Worm (Caenorhabditis elegans) whole organism, L1 larva: Measurements from ENCODE around the gene mca-2.

ENCODE experiments used
- F16B12.6 ChIP-seq: fragments of 150-350 bp; optimal IDR thresholded peaks from 2 replicates; lab custom pipeline; 2014; ENCODE audit warnings: missing biosample characterization, missing genetic modification characterization
- alr-1 ChIP-seq: fragments of 200-800 bp; sonication (Bioruptor generic); optimal IDR thresholded peaks from 2 replicates; lab custom pipeline; 2018; ENCODE audit warnings: borderline replicate concordance, mild to moderate bottlenecking, missing genetic modification characterization, missing compliant biosample characterization
- ama-1 ChIP-seq: fragments of 150-350 bp; optimal IDR thresholded peaks from 2 replicates; lab custom pipeline; 2014
- egl-13 ChIP-seq: sonication (generic microtip); optimal IDR thresholded peaks from 2 replicates; lab custom pipeline; 2016; ENCODE audit warnings: missing genotype, missing genetic modification reagents, missing genetic modification characterization, missing compliant biosample characterization
- hlh-17 ChIP-seq: fragments of 200-800 bp; sonication (Bioruptor generic); optimal IDR thresholded peaks from 2 replicates; lab custom pipeline; 2018; ENCODE audit warnings: missing genetic modification characterization, mild to moderate bottlenecking, missing compliant biosample characterization, moderate library complexity, borderline replicate concordance
- jun-1 ChIP-seq: fragments of 150-350 bp; optimal IDR thresholded peaks from 2 replicates; lab custom pipeline; 2014; ENCODE audit warnings: missing biosample characterization, missing genetic modification reagents, missing genetic modification characterization
- mab-9 ChIP-seq: fragments of 200-800 bp; sonication (Bioruptor generic); IDR thresholded peaks from 2 replicates; pipeline ENCODE4 v1.3.6; 2022; ENCODE audit warnings: missing genetic modification reagents, missing genetic modification characterization, missing compliant biosample characterization
- mdl-1 ChIP-seq, 2 experiments: fragments of 150-350 bp; optimal IDR thresholded peaks; 2 replicates each; lab custom pipeline; 2014 to 2017; ENCODE audit warnings: missing biosample characterization in 2 of 2, missing genetic modification characterization in 2 of 2, inconsistent platforms in 1 of 2
- nhr-76 ChIP-seq: sonication (generic microtip); optimal IDR thresholded peaks from 2 replicates; lab custom pipeline; 2017; ENCODE audit warnings: missing biosample characterization, missing genetic modification characterization
- snpc-4 ChIP-seq: fragments of 150-350 bp; optimal IDR thresholded peaks from 2 replicates; lab custom pipeline; 2014; ENCODE audit warnings: missing biosample characterization, missing genetic modification characterization
- tbx-2 ChIP-seq: sonication (generic microtip); optimal IDR thresholded peaks from 2 replicates; lab custom pipeline; 2016; ENCODE audit warnings: missing genetic modification characterization, missing compliant biosample characterization
- zag-1 ChIP-seq: fragments of 150-350 bp; optimal IDR thresholded peaks from 2 replicates; lab custom pipeline; 2014; ENCODE audit warnings: missing biosample characterization, missing genetic modification characterization

DNA sequence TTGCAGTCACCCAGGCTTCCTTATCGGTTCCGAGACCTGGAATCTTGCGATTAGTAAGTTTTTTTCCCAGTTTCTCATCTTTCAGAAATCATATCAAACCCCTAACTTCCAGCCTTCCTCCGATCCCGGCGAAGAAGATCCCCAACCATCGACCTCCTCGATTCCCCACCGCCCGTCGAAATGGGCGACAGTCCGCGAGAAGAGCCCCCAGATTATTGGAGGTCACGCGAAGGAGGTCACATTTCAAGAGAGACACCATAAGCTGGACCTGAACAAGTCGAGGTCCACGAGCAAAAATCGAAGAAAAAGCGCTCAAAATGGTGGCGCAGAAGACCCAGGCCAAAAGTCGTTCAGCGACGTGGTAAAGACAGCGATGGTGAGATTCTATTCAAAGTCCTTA, 46.3 kb upstream of the mca-2 start:
- TF ChIP-seq tbx-2 (no peak), snpc-4 (tag; lab: Kevin White, UChicago) (no peak), alr-1 (tag; lab: Kevin White, UChicago) (no peak), ama-1 (lab: Kevin White, UChicago) (no peak), zag-1 (tag; lab: Kevin White, UChicago) (no peak), hlh-17 (GFP tag; lab: Kevin White, UChicago) (no peak), mdl-1 (tag; optimal IDR thresholded peaks at IDR 0.05; lab: Kevin White, UChicago) (no peak), nhr-76 (tag; lab: Kevin White, UChicago) (no peak), egl-13 (tag; lab: Kevin White, UChicago) (no peak), mab-9 (no peak), F16B12.6 (tag; lab: Kevin White, UChicago) (no peak), jun-1 (no peak)
